Worm (Caenorhabditis elegans): ENCODE measurements around the gene col-150.

Gene col-150

ce11 chrV:10247673-10248239 is 46.7 kb downstream of the col-150 start:
- no peak for TF ChIP-seq aly-1 (tag; optimal IDR thresholded peaks at IDR 0.05)
- no peak for TF ChIP-seq hnd-1 (tag; optimal IDR thresholded peaks at IDR 0.05)

DNA sequence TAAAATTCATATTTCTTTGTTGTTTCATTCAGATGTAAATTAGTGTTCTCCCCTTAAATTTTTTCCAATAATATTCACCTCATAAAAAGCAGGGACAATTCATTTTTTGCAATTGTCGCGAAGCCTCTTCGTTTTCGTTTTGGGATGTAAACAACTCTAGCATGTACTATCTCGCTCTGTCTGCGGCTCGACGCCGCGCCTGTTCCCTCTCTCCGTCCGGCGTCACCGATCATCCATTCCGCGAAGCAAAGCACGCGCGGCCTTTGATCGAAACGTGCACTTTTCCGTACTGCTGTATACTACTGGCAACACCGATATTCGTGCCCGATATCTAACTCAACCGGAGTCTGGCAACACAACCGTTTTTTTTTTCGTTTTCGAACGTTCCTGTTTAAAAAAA is 47.5 kb downstream of the col-150 start:
- TF ChIP-seq hmg-4 (GFP tag; optimal IDR thresholded peaks at IDR 0.05) (no peak), tra-4 (tag; optimal IDR thresholded peaks at IDR 0.05) (no peak), tbx-37 (GFP tag; conservative IDR thresholded peaks at IDR 0.05) (no peak), pes-1 (GFP tag; IDR thresholded peaks at IDR 0.05) (no peak), ceh-13 (GFP tag; optimal IDR thresholded peaks at IDR 0.05) (no peak), aly-1 (tag; optimal IDR thresholded peaks at IDR 0.05) (no peak)

DNA sequence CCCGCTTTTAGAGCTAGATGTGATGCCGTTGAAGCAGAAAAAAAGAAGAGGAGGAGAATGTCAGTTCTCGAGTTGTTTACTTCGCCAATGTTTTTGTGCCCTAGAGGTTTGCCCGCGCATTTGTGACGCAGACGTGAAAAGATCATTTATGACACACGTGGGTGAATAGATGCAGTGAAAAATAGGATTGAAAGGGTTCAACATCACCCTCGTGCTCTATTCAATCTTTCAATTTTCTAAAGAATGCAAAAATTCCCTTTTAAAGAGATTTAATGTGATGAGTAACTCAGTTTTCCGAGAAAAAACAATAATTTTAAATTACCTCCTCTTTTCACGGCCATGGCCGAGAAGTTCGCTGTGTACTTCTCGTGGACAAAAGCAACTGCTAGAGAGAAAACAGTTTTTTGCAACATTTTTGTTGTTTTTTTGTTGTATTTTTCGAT is 48.0 kb downstream of the col-150 start:
- TF ChIP-seq pes-1 (GFP tag; IDR thresholded peaks at IDR 0.05) (no peak), flt-1 (GFP tag; IDR thresholded peaks at IDR 0.05) (no peak), aly-1 (tag; optimal IDR thresholded peaks at IDR 0.05) (no peak), tbx-11 (GFP tag; IDR thresholded peaks at IDR 0.05) (no peak), ama-1 (optimal IDR thresholded peaks at IDR 0.05) (no peak), ceh-36 (tag; optimal IDR thresholded peaks at IDR 0.05) (no peak), scrt-1 (GFP tag; IDR thresholded peaks at IDR 0.05) (no peak), ets-7 (tag; optimal IDR thresholded peaks at IDR 0.05) (no peak), F13C5.2 (tag; optimal IDR thresholded peaks at IDR 0.05) (no peak)

DNA sequence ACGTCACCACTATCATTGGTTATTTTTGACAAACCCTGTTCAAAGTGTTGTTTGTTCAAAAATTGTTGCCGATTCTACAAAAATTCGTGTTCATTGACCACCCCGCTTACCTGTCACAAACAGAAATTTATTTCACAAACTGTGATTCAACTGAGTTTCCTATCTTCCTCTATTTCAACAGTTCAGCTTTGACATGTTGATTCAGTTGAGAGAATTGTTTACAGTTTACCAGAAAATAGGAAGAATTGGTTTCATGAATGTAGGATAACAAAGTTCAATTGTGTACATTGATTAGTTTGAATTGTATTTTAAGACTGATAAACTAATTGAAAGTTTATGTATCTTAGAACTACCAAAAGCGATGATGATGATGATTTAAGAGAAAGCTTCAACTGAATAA is 48.8 kb downstream of the col-150 start:
- TF ChIP-seq scrt-1 (GFP tag; IDR thresholded peaks at IDR 0.05) (no peak), F13C5.2 (tag; optimal IDR thresholded peaks at IDR 0.05) (no peak), ceh-13 (GFP tag; optimal IDR thresholded peaks at IDR 0.05) (no peak), flt-1 (GFP tag; IDR thresholded peaks at IDR 0.05) (no peak), tbx-11 (GFP tag; IDR thresholded peaks at IDR 0.05) (no peak)

ce11 chrV:10244018-10244720 is 50.3 kb downstream of the col-150 start:
- TF ChIP-seq ceh-13 (GFP tag; optimal IDR thresholded peaks at IDR 0.05), result no peak
- TF ChIP-seq tbx-11 (GFP tag; IDR thresholded peaks at IDR 0.05), result no peak
- TF ChIP-seq ceh-36 (tag; optimal IDR thresholded peaks at IDR 0.05), result no peak
- TF ChIP-seq B0310.2 (tag; optimal IDR thresholded peaks at IDR 0.05), result no peak
- TF ChIP-seq scrt-1 (GFP tag; IDR thresholded peaks at IDR 0.05), result no peak
- TF ChIP-seq ets-7 (tag; optimal IDR thresholded peaks at IDR 0.05), result no peak
- no peak for TF ChIP-seq tra-4 (tag; optimal IDR thresholded peaks at IDR 0.05)
- TF ChIP-seq hmg-4 (GFP tag; optimal IDR thresholded peaks at IDR 0.05), result no peak
- TF ChIP-seq flt-1 (GFP tag; IDR thresholded peaks at IDR 0.05), result no peak
- no peak for TF ChIP-seq sea-1 (GFP tag; conservative IDR thresholded peaks at IDR 0.05)
- TF ChIP-seq pes-1 (GFP tag; IDR thresholded peaks at IDR 0.05), result no peak
- TF ChIP-seq F13C5.2 (tag; optimal IDR thresholded peaks at IDR 0.05), result no peak
- no peak for TF ChIP-seq tbx-37 (GFP tag; conservative IDR thresholded peaks at IDR 0.05)
- TF ChIP-seq aly-1 (tag; optimal IDR thresholded peaks at IDR 0.05), result no peak
- TF ChIP-seq hmbx-1 (tag; optimal IDR thresholded peaks at IDR 0.05), result no peak
- TF ChIP-seq hnd-1 (tag; optimal IDR thresholded peaks at IDR 0.05), result no peak
